Worm (Caenorhabditis elegans) whole organism, L4 larva: ENCODE measurements around the gene mul-1.
A peak's percentile ranks its signal among the peaks of the same experiment; 100 is the strongest.

ENCODE experiments used
- F10B5.3 ChIP-seq: sonication (generic microtip); optimal IDR thresholded peaks from 2 replicates; lab custom pipeline; 2016; ENCODE audit warnings: mild to moderate bottlenecking, missing genetic modification characterization, missing compliant biosample characterization
- F44E2.7 ChIP-seq: fragments of 200-800 bp; sonication (Bioruptor generic); IDR thresholded peaks from 2 replicates; pipeline ENCODE4 v2.1.2; 2022; ENCODE audit warnings: missing genetic modification characterization, missing compliant biosample characterization
- R02D3.7 ChIP-seq: fragments of 150-350 bp; sonication (generic microtip); optimal IDR thresholded peaks from 3 replicates; lab custom pipeline; 2014; ENCODE audit warnings: missing biosample characterization, missing genetic modification characterization
- T20F7.1 ChIP-seq: fragments of 200-800 bp; sonication (Bioruptor generic); optimal IDR thresholded peaks from 2 replicates; lab custom pipeline; 2018; ENCODE audit warnings: mild to moderate bottlenecking, missing genetic modification characterization, missing compliant biosample characterization
- Y105C5A.15 ChIP-seq: fragments of 200-800 bp; sonication (Bioruptor generic); IDR thresholded peaks from 2 replicates; pipeline ENCODE4 v1.3.6; 2022; ENCODE audit warnings: missing genetic modification characterization, missing compliant biosample characterization
- Y5F2A.4 ChIP-seq: fragments of 200-800 bp; sonication (Bioruptor generic); optimal IDR thresholded peaks from 2 replicates; lab custom pipeline; 2018; ENCODE audit warnings: mild to moderate bottlenecking, missing genetic modification characterization, missing compliant biosample characterization
- aly-2 ChIP-seq: sonication (generic microtip); optimal IDR thresholded peaks from 2 replicates; lab custom pipeline; 2018; ENCODE audit warnings: missing biosample characterization, missing genetic modification characterization
- ama-1 ChIP-seq: fragments of 150-350 bp; optimal IDR thresholded peaks from 2 replicates; lab custom pipeline; 2014; ENCODE audit warnings: inconsistent platforms, mixed read lengths
- arid-1 ChIP-seq: fragments of 200-800 bp; sonication (Bioruptor generic); conservative IDR thresholded peaks from 2 replicates; pipeline ENCODE4 v1.3.6; 2022; ENCODE audit warnings: missing genetic modification reagents, missing genetic modification characterization, missing compliant biosample characterization
- ceh-28 ChIP-seq: fragments of 150-350 bp; optimal IDR thresholded peaks from 2 replicates; lab custom pipeline; 2014; ENCODE audit warnings: missing biosample characterization, missing genetic modification reagents, missing genetic modification characterization
- ceh-44 ChIP-seq: fragments of 200-800 bp; sonication (Bioruptor generic); IDR thresholded peaks from 2 replicates; pipeline ENCODE4 v1.3.6; 2022; ENCODE audit warnings: missing genetic modification reagents, missing genetic modification characterization, missing compliant biosample characterization
- ceh-62 ChIP-seq: sonication (generic microtip); optimal IDR thresholded peaks from 2 replicates; lab custom pipeline; 2017; ENCODE audit warnings: missing biosample characterization, missing genetic modification characterization
- ctbp-1 ChIP-seq: fragments of 200-800 bp; sonication (Bioruptor generic); IDR thresholded peaks from 2 replicates; pipeline ENCODE4 v1.3.6; 2022; ENCODE audit warnings: missing genetic modification reagents, missing genetic modification characterization, missing compliant biosample characterization
- daf-12 ChIP-seq: fragments of 150-350 bp; optimal IDR thresholded peaks from 2 replicates; lab custom pipeline; 2014; ENCODE audit warnings: missing biosample characterization, missing genetic modification reagents, missing genetic modification characterization
- daf-16 ChIP-seq, 3 experiments: sonication (generic microtip); optimal IDR thresholded peaks; 2 replicates each; lab custom pipeline; 2016 to 2017; ENCODE audit warnings: missing genetic modification characterization in 3 of 3, missing genetic modification reagents in 3 of 3, mild to moderate bottlenecking in 2 of 3, missing compliant biosample characterization in 2 of 3, missing biosample characterization in 1 of 3, moderate library complexity in 1 of 3
- daf-8 ChIP-seq: fragments of 200-800 bp; sonication (Bioruptor generic); IDR thresholded peaks from 2 replicates; pipeline ENCODE4 v1.3.6; 2022; ENCODE audit warnings: missing genetic modification characterization, missing compliant biosample characterization
- dmd-6 ChIP-seq: fragments of 200-800 bp; sonication (Bioruptor generic); IDR thresholded peaks from 2 replicates; pipeline ENCODE4 v1.3.6; 2022; ENCODE audit warnings: missing genetic modification reagents, missing genetic modification characterization, missing compliant biosample characterization
- dpl-1 ChIP-seq: fragments of 150-350 bp; optimal IDR thresholded peaks from 2 replicates; lab custom pipeline; 2014; ENCODE audit warnings: missing biosample characterization, missing genetic modification reagents, missing genetic modification characterization
- egl-27 ChIP-seq: sonication (generic microtip); optimal IDR thresholded peaks from 3 replicates; lab custom pipeline; 2017; ENCODE audit warnings: missing biosample characterization, missing genetic modification reagents, missing genetic modification characterization
- egl-43 ChIP-seq: fragments of 200-800 bp; sonication (Bioruptor generic); IDR thresholded peaks from 2 replicates; pipeline ENCODE4 v1.3.6; 2022; ENCODE audit warnings: missing genetic modification reagents, missing genetic modification characterization, missing compliant biosample characterization
- fkh-10 ChIP-seq: fragments of 150-350 bp; optimal IDR thresholded peaks from 2 replicates; lab custom pipeline; 2014; ENCODE audit warnings: missing biosample characterization, missing genetic modification reagents, missing genetic modification characterization
- hlh-11 ChIP-seq: fragments of 200-800 bp; sonication (Bioruptor generic); optimal IDR thresholded peaks from 2 replicates; lab custom pipeline; 2018; ENCODE audit warnings: mild to moderate bottlenecking, missing genetic modification characterization, missing compliant biosample characterization
- lin-13 ChIP-seq: fragments of 150-350 bp; optimal IDR thresholded peaks from 2 replicates; lab custom pipeline; 2014; ENCODE audit warnings: missing biosample characterization, missing genetic modification reagents, missing genetic modification characterization
- lin-38 ChIP-seq: fragments of 200-800 bp; sonication (Bioruptor generic); IDR thresholded peaks from 2 replicates; pipeline ENCODE4 v1.3.6; 2022; ENCODE audit warnings: missing genetic modification reagents, missing genetic modification characterization, missing compliant biosample characterization
- lin-39 ChIP-seq: fragments of 150-350 bp; optimal IDR thresholded peaks from 2 replicates; lab custom pipeline; 2014; ENCODE audit warnings: missing biosample characterization, missing genetic modification reagents, missing genetic modification characterization
- lsy-2 ChIP-seq, 2 experiments: fragments of 150-350 bp in 1 of 2; sonication (generic microtip) in 1 of 2; optimal IDR thresholded peaks; 2 replicates each; lab custom pipeline; 2014 to 2017; ENCODE audit warnings: missing biosample characterization in 2 of 2, missing genetic modification characterization in 2 of 2
- madf-9 ChIP-seq: fragments of 200-800 bp; sonication (Bioruptor generic); conservative IDR thresholded peaks from 2 replicates; pipeline ENCODE4 v1.3.6; 2022; ENCODE audit warnings: missing genetic modification reagents, missing genetic modification characterization, missing compliant biosample characterization
- mep-1 ChIP-seq: fragments of 150-350 bp; sonication (generic microtip); optimal IDR thresholded peaks from 3 replicates; lab custom pipeline; 2014; ENCODE audit warnings: missing biosample characterization, missing genetic modification characterization
- mes-2 ChIP-seq: sonication (generic microtip); optimal IDR thresholded peaks from 2 replicates; lab custom pipeline; 2016; ENCODE audit warnings: missing genotype, mild to moderate bottlenecking, missing genetic modification characterization, missing compliant biosample characterization; ENCODE audit not compliant: poor library complexity, severe bottlenecking
- mxl-2 ChIP-seq: fragments of 200-800 bp; sonication (Bioruptor generic); conservative IDR thresholded peaks from 2 replicates; pipeline ENCODE4 v1.3.6; 2022; ENCODE audit warnings: missing genetic modification reagents, missing genetic modification characterization, missing compliant biosample characterization
- nhr-111 ChIP-seq: fragments of 200-800 bp; sonication (Bioruptor generic); optimal IDR thresholded peaks from 2 replicates; lab custom pipeline; 2018; ENCODE audit warnings: mild to moderate bottlenecking, missing genetic modification characterization, missing compliant biosample characterization
- nhr-237 ChIP-seq: sonication (generic microtip); optimal IDR thresholded peaks from 2 replicates; lab custom pipeline; 2017; ENCODE audit warnings: missing biosample characterization, missing genetic modification characterization
- nhr-28 ChIP-seq: fragments of 150-350 bp; optimal IDR thresholded peaks from 2 replicates; lab custom pipeline; 2014; ENCODE audit warnings: missing biosample characterization, missing genetic modification characterization
- nhr-42 ChIP-seq: fragments of 200-800 bp; sonication (Bioruptor generic); IDR thresholded peaks from 2 replicates; pipeline ENCODE4 v1.3.6; 2022; ENCODE audit warnings: missing genetic modification characterization, missing compliant biosample characterization
- nhr-77 ChIP-seq: fragments of 150-350 bp; optimal IDR thresholded peaks from 2 replicates; lab custom pipeline; 2014; ENCODE audit warnings: missing biosample characterization, missing genetic modification characterization
- pha-4 ChIP-seq, 2 experiments: fragments of 150-350 bp in 1 of 2; fragments of 200-800 bp in 1 of 2; sonication (Bioruptor generic) in 1 of 2; IDR thresholded peaks in 1 of 2; optimal IDR thresholded peaks in 1 of 2; 2 replicates each; pipeline versions ENCODE4 v1.3.6 to Lab custom; 2014 to 2022; ENCODE audit warnings: missing genetic modification characterization in 2 of 2, missing genetic modification reagents in 2 of 2, missing biosample characterization in 1 of 2, missing compliant biosample characterization in 1 of 2
- php-3 ChIP-seq: fragments of 200-800 bp; sonication (Bioruptor generic); IDR thresholded peaks from 2 replicates; pipeline ENCODE4 v1.3.6; 2022; ENCODE audit warnings: missing genetic modification reagents, missing genetic modification characterization, missing compliant biosample characterization
- rbr-2 ChIP-seq: sonication (generic microtip); optimal IDR thresholded peaks from 2 replicates; lab custom pipeline; 2016; ENCODE audit warnings: missing genotype, missing genetic modification characterization, missing compliant biosample characterization
- sdz-12 ChIP-seq: fragments of 200-800 bp; sonication (Bioruptor generic); optimal IDR thresholded peaks from 2 replicates; lab custom pipeline; 2018; ENCODE audit warnings: mild to moderate bottlenecking, missing genetic modification characterization, missing compliant biosample characterization
- set-16 ChIP-seq: fragments of 200-800 bp; sonication (Bioruptor generic); IDR thresholded peaks from 2 replicates; pipeline ENCODE4 v1.3.6; 2022; ENCODE audit warnings: missing genetic modification reagents, missing genetic modification characterization, missing compliant biosample characterization
- skn-1 ChIP-seq: fragments of 150-350 bp; optimal IDR thresholded peaks from 2 replicates; lab custom pipeline; 2014; ENCODE audit warnings: missing biosample characterization, missing genetic modification characterization
- snpc-1.2 ChIP-seq: fragments of 200-800 bp; sonication (Bioruptor generic); IDR thresholded peaks from 2 replicates; pipeline ENCODE4 v1.3.6; 2022; ENCODE audit warnings: missing genetic modification reagents, missing genetic modification characterization, missing compliant biosample characterization
- snpc-4 ChIP-seq: fragments of 150-350 bp; optimal IDR thresholded peaks from 2 replicates; lab custom pipeline; 2014; ENCODE audit warnings: missing biosample characterization, missing genetic modification characterization
- tra-1 ChIP-seq: fragments of 200-800 bp; sonication (Bioruptor generic); IDR thresholded peaks from 2 replicates; pipeline ENCODE4 v1.3.6; 2022; ENCODE audit warnings: missing genetic modification reagents, missing genetic modification characterization, missing compliant biosample characterization
- unc-39 ChIP-seq: sonication (generic microtip); optimal IDR thresholded peaks from 2 replicates; lab custom pipeline; 2017; ENCODE audit warnings: missing biosample characterization, missing genetic modification characterization
- vab-7 ChIP-seq: fragments of 200-800 bp; sonication (Bioruptor generic); IDR thresholded peaks from 2 replicates; pipeline ENCODE4 v1.3.6; 2022; ENCODE audit warnings: missing genetic modification reagents, missing genetic modification characterization, missing compliant biosample characterization
- zag-1 ChIP-seq: fragments of 150-350 bp; optimal IDR thresholded peaks from 2 replicates; lab custom pipeline; 2014; ENCODE audit warnings: missing biosample characterization, missing genetic modification characterization
- zfp-3 ChIP-seq: fragments of 200-800 bp; sonication (Bioruptor generic); conservative IDR thresholded peaks from 2 replicates; pipeline ENCODE4 v1.3.6; 2022; ENCODE audit warnings: missing genetic modification reagents, missing genetic modification characterization, missing compliant biosample characterization
- zip-11 ChIP-seq: fragments of 200-800 bp; sonication (Bioruptor generic); IDR thresholded peaks from 2 replicates; pipeline ENCODE4 v1.3.6; 2022; ENCODE audit warnings: missing genetic modification characterization, missing compliant biosample characterization
- ztf-7 ChIP-seq: fragments of 150-350 bp; optimal IDR thresholded peaks from 2 replicates; lab custom pipeline; 2014; ENCODE audit warnings: missing biosample characterization, missing genetic modification characterization

Gene mul-1

DNA sequence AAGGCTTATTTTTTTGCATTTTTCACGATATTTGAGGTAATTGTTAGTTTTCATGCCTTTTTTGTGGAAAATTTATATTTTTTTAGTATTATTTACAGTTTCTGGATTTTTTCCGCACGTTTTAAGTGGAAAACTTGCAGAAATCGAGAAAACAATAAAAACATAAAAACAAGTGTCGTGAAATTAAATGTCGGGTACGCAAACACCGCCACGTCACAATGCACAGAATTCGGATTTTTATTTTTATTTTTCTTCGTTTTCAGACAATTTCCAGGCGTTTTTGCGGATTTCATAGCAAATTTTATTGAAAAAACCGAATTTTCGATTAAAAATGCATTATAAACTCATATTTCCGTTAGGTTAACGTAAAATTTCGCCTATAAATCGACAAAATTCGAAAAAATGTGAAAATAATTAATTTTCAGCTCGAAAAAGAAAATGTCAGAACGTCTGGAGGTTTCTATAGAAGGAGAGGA, 37.1 kb downstream of the mul-1 start, which contains the start of gene C35B1.2:
Gene C35B1.2, plus strand, starts transcription at position 426 of the 476 bp plus-strand sequence.
- TF ChIP-seq nhr-42 (no peak), lsy-2 (tag; optimal IDR thresholded peaks at IDR 0.05; lab: Kevin White, UChicago) (peak in 1 of 2 experiments; percentile 51), vab-7 (no peak), egl-43 (no peak), arid-1 (no peak), aly-2 (tag; lab: Kevin White, UChicago) (no peak), ztf-7 (tag; lab: Kevin White, UChicago) (no peak), php-3 (GFP tag; lab: Robert Waterston, UW) (0 out of 2 replicates have a peak, but pooled peaks have one; percentile 26), ceh-28 (no peak), mes-2 (tag; lab: Kevin White, UChicago) (peak; percentile 53), skn-1 (no peak), snpc-1.2 (GFP tag; lab: Robert Waterston, UW) (0 out of 2 replicates have a peak, but pooled peaks have one; percentile 41), daf-12 (tag; lab: Kevin White, UChicago) (no peak), F10B5.3 (tag; lab: Kevin White, UChicago) (no peak), daf-16 (GFP tag; optimal IDR thresholded peaks at IDR 0.05; lab: Kevin White, UChicago) (no peak), daf-16 (tag; optimal IDR thresholded peaks at IDR 0.05; lab: Kevin White, UChicago) (peak; percentile 10), lin-38 (GFP tag; lab: Robert Waterston, UW) (peak; percentile 42), ceh-44 (GFP tag; lab: Robert Waterston, UW) (no peak), ama-1 (lab: Kevin White, UChicago) (no peak), fkh-10 (GFP tag; lab: Kevin White, UChicago) (no peak), Y105C5A.15 (GFP tag; lab: Robert Waterston, UW) (no peak)
- TF ChIP-seq, all 104 proteins: peak for 6

DNA sequence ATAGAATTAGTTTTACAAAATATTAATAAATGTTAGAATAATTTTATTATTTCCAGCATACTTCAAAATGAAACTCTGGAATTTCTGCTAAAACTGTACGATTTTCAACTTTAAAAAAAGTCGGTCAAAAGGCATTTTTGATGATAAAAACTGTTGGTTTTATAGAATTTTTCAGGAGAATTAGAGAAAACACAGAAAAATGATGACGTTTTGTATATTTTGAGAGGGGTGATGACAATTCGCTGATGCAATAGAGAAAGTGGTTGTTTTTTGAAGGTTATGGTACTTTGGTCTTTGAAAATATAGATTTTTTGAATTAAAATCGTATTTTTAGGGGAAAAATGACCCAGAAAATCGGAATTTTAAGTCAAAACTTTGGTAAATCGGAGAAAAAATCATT, 37.9 kb downstream of the mul-1 start:
- no peak for TF ChIP-seq ceh-62 (tag; lab: Kevin White, UChicago)
- no peak for TF ChIP-seq vab-7
- peak; percentile 7 for TF ChIP-seq mep-1
- peak; percentile 35 for TF ChIP-seq nhr-28 (tag; lab: Kevin White, UChicago)
- TF ChIP-seq daf-8 (GFP tag; lab: Robert Waterston, UW): no peak
- TF ChIP-seq dpl-1 (GFP tag; lab: Kevin White, UChicago): no peak
- TF ChIP-seq Y5F2A.4 (GFP tag; lab: Kevin White, UChicago): no peak
- no peak for TF ChIP-seq zag-1 (tag; lab: Kevin White, UChicago)
- TF ChIP-seq F44E2.7 (GFP tag; lab: Robert Waterston, UW): no peak
- TF ChIP-seq set-16 (GFP tag; lab: Robert Waterston, UW): no peak
- no peak for TF ChIP-seq egl-27 (tag; lab: Kevin White, UChicago)
- no peak for TF ChIP-seq tra-1
- no peak for TF ChIP-seq nhr-237 (tag; lab: Kevin White, UChicago)
- TF ChIP-seq madf-9 (GFP tag; lab: Robert Waterston, UW): no peak
- no peak for TF ChIP-seq T20F7.1
- no peak for TF ChIP-seq rbr-2 (tag; lab: Kevin White, UChicago)
- no peak for TF ChIP-seq nhr-111 (GFP tag; lab: Kevin White, UChicago)
- no peak for TF ChIP-seq daf-16 (GFP tag; optimal IDR thresholded peaks at IDR 0.05; lab: Kevin White, UChicago)
- TF ChIP-seq daf-16 (tag; optimal IDR thresholded peaks at IDR 0.05; lab: Kevin White, UChicago): peak; percentile 83
- TF ChIP-seq hlh-11 (tag; lab: Kevin White, UChicago): peak; percentile 23
- TF ChIP-seq ctbp-1: no peak
- TF ChIP-seq zip-11: no peak
- no peak for TF ChIP-seq snpc-4 (tag; lab: Kevin White, UChicago)
- no peak for TF ChIP-seq R02D3.7 (tag; lab: Kevin White, UChicago)
- TF ChIP-seq unc-39 (tag; lab: Kevin White, UChicago): no peak
- no peak for TF ChIP-seq pha-4 (GFP tag; IDR thresholded peaks at IDR 0.05; lab: Robert Waterston, UW)
- TF ChIP-seq pha-4 (tag; optimal IDR thresholded peaks at IDR 0.05; lab: Kevin White, UChicago): no peak
- no peak for TF ChIP-seq mxl-2
- peak; percentile 23 for TF ChIP-seq nhr-77 (tag; lab: Kevin White, UChicago)
- no peak for TF ChIP-seq zfp-3 (GFP tag; lab: Robert Waterston, UW)
- no peak for TF ChIP-seq lin-13 (GFP tag; lab: Kevin White, UChicago)
- TF ChIP-seq dmd-6 (GFP tag; lab: Robert Waterston, UW): peak; percentile 29; the same call in 1 of the 2 replicates
- TF ChIP-seq sdz-12 (GFP tag; lab: Kevin White, UChicago): no peak
- TF ChIP-seq lin-39 (tag; lab: Kevin White, UChicago): no peak
